1 fruit fly cellular context compared by ENCODE assay signal in genomic region chr3R:23061209-23061608, dm6.
A peak's percentile ranks its signal among the peaks of the same experiment; 100 is the strongest.
TF ChIP-seq lines count a peak whose summit lies in the region.

TSS of gene sav (minus strand) at chr3R:23061304.
TSS of gene Ublcp1 (plus strand) at chr3R:23061493.

TF ChIP-seq in whole organism, embryonic, 481 proteins besides CTCF, POLR2A, EP300 and RAD21 (continued from another document and continues in another):
- TF ChIP-seq klu (GFP tag; IDR thresholded peaks at IDR 0.05; lab: Robert Waterston, UW) (no peak), Hand (GFP tag; optimal IDR thresholded peaks at IDR 0.05; lab: Kevin White, UChicago) (no peak), CG13287 (GFP tag; IDR thresholded peaks at IDR 0.05; lab: Robert Waterston, UW; ENCODE audit: partially characterized antibody) (peak; percentile 97), CG10565 (GFP tag; optimal IDR thresholded peaks at IDR 0.05; lab: Kevin White, UChicago) (no peak), CG10979 (tag; optimal IDR thresholded peaks at IDR 0.05; lab: Kevin White, UChicago) (peak; percentile 37), ash1 (GFP tag; optimal IDR thresholded peaks at IDR 0.05; lab: Kevin White, UChicago) (no peak), CHES-1-like (GFP tag; optimal IDR thresholded peaks at IDR 0.05; lab: Kevin White, UChicago) (no peak), crol (GFP tag; IDR thresholded peaks at IDR 0.05; lab: Robert Waterston, UW) (no peak), CG4617 (GFP tag; optimal IDR thresholded peaks at IDR 0.05; lab: Kevin White, UChicago; ENCODE audit: borderline replicate concordance) (peak; percentile 85), CG11085 (GFP tag; IDR thresholded peaks at IDR 0.05; lab: Robert Waterston, UW) (no peak), CG3065 (GFP tag; optimal IDR thresholded peaks at IDR 0.05; lab: Kevin White, UChicago) (no peak), Hr3 (GFP tag; optimal IDR thresholded peaks at IDR 0.05; lab: Kevin White, UChicago) (peak; percentile 27), cad (GFP tag; optimal IDR thresholded peaks at IDR 0.05; lab: Kevin White, UChicago) (no peak), al (GFP tag; IDR thresholded peaks at IDR 0.05; lab: Robert Waterston, UW) (no peak), nom (GFP tag; optimal IDR thresholded peaks at IDR 0.05; lab: Kevin White, UChicago) (no peak), CG11456 (GFP tag; IDR thresholded peaks at IDR 0.05; lab: Robert Waterston, UW) (no peak), Sry-δ (GFP tag; optimal IDR thresholded peaks at IDR 0.05; lab: Kevin White, UChicago) (peak; percentile 50), CG7786 (GFP tag; optimal IDR thresholded peaks at IDR 0.05; lab: Kevin White, UChicago) (no peak), CG14014 (GFP tag; IDR thresholded peaks at IDR 0.05; lab: Robert Waterston, UW) (no peak), CG32767 (GFP tag; IDR thresholded peaks at IDR 0.05; lab: Robert Waterston, UW) (no peak), CG11504 (tag; optimal IDR thresholded peaks at IDR 0.05; lab: Kevin White, UChicago) (no peak), Lpt (GFP tag; optimal IDR thresholded peaks at IDR 0.05; lab: Kevin White, UChicago) (no peak), CG9609 (GFP tag; optimal IDR thresholded peaks at IDR 0.05; lab: Kevin White, UChicago) (peak; percentile 0), rib (GFP tag; IDR thresholded peaks at IDR 0.05; lab: Robert Waterston, UW) (no peak), ro (GFP tag; IDR thresholded peaks at IDR 0.05; lab: Robert Waterston, UW) (no peak), Sry-β (GFP tag; optimal IDR thresholded peaks at IDR 0.05; lab: Kevin White, UChicago) (no peak), CG13894 (tag; optimal IDR thresholded peaks at IDR 0.05; lab: Kevin White, UChicago) (no peak), MESR4 (GFP tag; optimal IDR thresholded peaks at IDR 0.05; lab: Kevin White, UChicago) (peak; percentile 10), Side (GFP tag; optimal IDR thresholded peaks at IDR 0.05; lab: Kevin White, UChicago) (no peak), CG8765 (GFP tag; IDR thresholded peaks at IDR 0.05; lab: Robert Waterston, UW) (no peak), CG8089 (GFP tag; optimal IDR thresholded peaks at IDR 0.05; lab: Kevin White, UChicago) (no peak), fd102C (GFP tag; optimal IDR thresholded peaks at IDR 0.05; lab: Kevin White, UChicago) (no peak), kni (GFP tag; optimal IDR thresholded peaks at IDR 0.05; lab: Kevin White, UChicago) (no peak), yki (optimal IDR thresholded peaks at IDR 0.05; lab: Kevin White, UChicago) (no peak), CG34376 (GFP tag; optimal IDR thresholded peaks at IDR 0.05; lab: Kevin White, UChicago) (no peak), gcm (GFP tag; optimal IDR thresholded peaks at IDR 0.05; lab: Kevin White, UChicago) (no peak), CG13123 (GFP tag; optimal IDR thresholded peaks at IDR 0.05; lab: Kevin White, UChicago) (no peak), CG4854 (GFP tag; optimal IDR thresholded peaks at IDR 0.05; lab: Kevin White, UChicago) (no peak), CG7556 (GFP tag; optimal IDR thresholded peaks at IDR 0.05; lab: Kevin White, UChicago) (no peak), H2.0 (GFP tag; IDR thresholded peaks at IDR 0.05; lab: Robert Waterston, UW) (no peak), Hr51 (GFP tag; optimal IDR thresholded peaks at IDR 0.05; lab: Kevin White, UChicago) (no peak), luna (GFP tag; optimal IDR thresholded peaks at IDR 0.05; lab: Kevin White, UChicago) (no peak), CG15479 (GFP tag; optimal IDR thresholded peaks at IDR 0.05; lab: Kevin White, UChicago) (no peak), wor (GFP tag; IDR thresholded peaks at IDR 0.05; lab: Robert Waterston, UW) (no peak), CG10366 (GFP tag; IDR thresholded peaks at IDR 0.05; lab: Robert Waterston, UW) (no peak), CG15514 (GFP tag; optimal IDR thresholded peaks at IDR 0.05; lab: Kevin White, UChicago) (peak; percentile 46), Vsx1 (GFP tag; optimal IDR thresholded peaks at IDR 0.05; lab: Kevin White, UChicago) (no peak), CG3407 (GFP tag; optimal IDR thresholded peaks at IDR 0.05; lab: Kevin White, UChicago) (no peak), CG5245 (GFP tag; optimal IDR thresholded peaks at IDR 0.05; lab: Kevin White, UChicago) (no peak), CG30020 (tag; optimal IDR thresholded peaks at IDR 0.05; lab: Kevin White, UChicago) (peak; percentile 43), ase (GFP tag; IDR thresholded peaks at IDR 0.05; lab: Robert Waterston, UW) (no peak), CG17385 (GFP tag; optimal IDR thresholded peaks at IDR 0.05; lab: Kevin White, UChicago) (no peak), CG8944 (GFP tag; optimal IDR thresholded peaks at IDR 0.05; lab: Kevin White, UChicago) (no peak), NK7.1 (GFP tag; optimal IDR thresholded peaks at IDR 0.05; lab: Kevin White, UChicago) (no peak), PHDP (tag; optimal IDR thresholded peaks at IDR 0.05; lab: Kevin White, UChicago) (peak; percentile 45), HLH3B (GFP tag; IDR thresholded peaks at IDR 0.05; lab: Robert Waterston, UW) (no peak), Fer3 (tag; optimal IDR thresholded peaks at IDR 0.05; lab: Kevin White, UChicago) (no peak), CG34224 (GFP tag; IDR thresholded peaks at IDR 0.05; lab: Robert Waterston, UW; ENCODE audit: partially characterized antibody) (peak; percentile 92), CG1647 (GFP tag; optimal IDR thresholded peaks at IDR 0.05; lab: Kevin White, UChicago) (no peak), ci (GFP tag; IDR thresholded peaks at IDR 0.05; lab: Robert Waterston, UW) (no peak), CG2712 (tag; optimal IDR thresholded peaks at IDR 0.05; lab: Kevin White, UChicago) (peak; percentile 61), cas (GFP tag; IDR thresholded peaks at IDR 0.05; lab: Robert Waterston, UW) (no peak), Gsc (GFP tag; IDR thresholded peaks at IDR 0.05; lab: Robert Waterston, UW) (no peak), CG16815 (GFP tag; optimal IDR thresholded peaks at IDR 0.05; lab: Kevin White, UChicago) (no peak), sim (GFP tag; IDR thresholded peaks at IDR 0.05; lab: Robert Waterston, UW) (no peak), CG18011 (GFP tag; optimal IDR thresholded peaks at IDR 0.05; lab: Kevin White, UChicago) (no peak), Spps (tag; optimal IDR thresholded peaks at IDR 0.05; lab: Kevin White, UChicago) (peak; percentile 17), CG9817 (tag; optimal IDR thresholded peaks at IDR 0.05; lab: Kevin White, UChicago) (no peak), CG8359 (GFP tag; optimal IDR thresholded peaks at IDR 0.05; lab: Kevin White, UChicago; ENCODE audit: borderline replicate concordance) (no peak), H15 (GFP tag; IDR thresholded peaks at IDR 0.05; lab: Robert Waterston, UW) (no peak), CG4282 (GFP tag; optimal IDR thresholded peaks at IDR 0.05; lab: Kevin White, UChicago) (no peak), CG12071 (GFP tag; optimal IDR thresholded peaks at IDR 0.05; lab: Kevin White, UChicago) (no peak), Dp (GFP tag; optimal IDR thresholded peaks at IDR 0.05; lab: Kevin White, UChicago) (peak; percentile 36), crp (GFP tag; optimal IDR thresholded peaks at IDR 0.05; lab: Kevin White, UChicago) (peak in 1 of 2 experiments; percentile 76), HLH54F (GFP tag; optimal IDR thresholded peaks at IDR 0.05; lab: Kevin White, UChicago) (no peak), CG31365 (tag; optimal IDR thresholded peaks at IDR 0.05; lab: Kevin White, UChicago) (no peak), gro (GFP tag; optimal IDR thresholded peaks at IDR 0.05; lab: Kevin White, UChicago) (no peak), CG6654 (GFP tag; optimal IDR thresholded peaks at IDR 0.05; lab: Kevin White, UChicago) (no peak), fd96Cb (tag; optimal IDR thresholded peaks at IDR 0.05; lab: Kevin White, UChicago) (no peak), abd-A (tag; optimal IDR thresholded peaks at IDR 0.05; lab: Kevin White, UChicago) (no peak), pfk (GFP tag; optimal IDR thresholded peaks at IDR 0.05; lab: Kevin White, UChicago) (no peak), CG4707 (GFP tag; optimal IDR thresholded peaks at IDR 0.05; lab: Kevin White, UChicago) (no peak), Ets97D (GFP tag; optimal IDR thresholded peaks at IDR 0.05; lab: Kevin White, UChicago) (peak; percentile 42), BtbVII (GFP tag; optimal IDR thresholded peaks at IDR 0.05; lab: Kevin White, UChicago) (no peak), Taf1 (GFP tag; IDR thresholded peaks at IDR 0.05; lab: Robert Waterston, UW) (no peak), chinmo (GFP tag; IDR thresholded peaks at IDR 0.05; lab: Robert Waterston, UW; ENCODE audit: partially characterized antibody) (peak; percentile 71; the same call in 3 of the 4 replicates), ato (GFP tag; IDR thresholded peaks at IDR 0.05; lab: Robert Waterston, UW; ENCODE audit: partially characterized antibody) (peak; percentile 59; the same call in 1 of the 2 replicates), scrt (GFP tag; optimal IDR thresholded peaks at IDR 0.05; lab: Kevin White, UChicago) (no peak), YL-1 (GFP tag; optimal IDR thresholded peaks at IDR 0.05; lab: Kevin White, UChicago) (peak; percentile 88), tna (GFP tag; IDR thresholded peaks at IDR 0.05; lab: Robert Waterston, UW; ENCODE audit: partially characterized antibody) (peak; percentile 69; the same call in 1 of the 2 replicates), mam (GFP tag; optimal IDR thresholded peaks at IDR 0.05; lab: Kevin White, UChicago) (no peak), sr (GFP tag; IDR thresholded peaks at IDR 0.05; lab: Robert Waterston, UW) (no peak), crc (GFP tag; optimal IDR thresholded peaks at IDR 0.05; lab: Kevin White, UChicago) (no peak), fd64A (GFP tag; optimal IDR thresholded peaks at IDR 0.05; lab: Kevin White, UChicago) (no peak), unc-4 (GFP tag; IDR thresholded peaks at IDR 0.05; lab: Robert Waterston, UW; ENCODE audit: partially characterized antibody) (peak; percentile 90), tll (GFP tag; optimal IDR thresholded peaks at IDR 0.05; lab: Kevin White, UChicago) (no peak), odd (GFP tag; optimal IDR thresholded peaks at IDR 0.05; lab: Kevin White, UChicago) (no peak), Hey (tag; optimal IDR thresholded peaks at IDR 0.05; lab: Kevin White, UChicago) (no peak), CG11398 (GFP tag; optimal IDR thresholded peaks at IDR 0.05; lab: Kevin White, UChicago) (no peak), Jarid2 (GFP tag; optimal IDR thresholded peaks at IDR 0.05; lab: Kevin White, UChicago) (no peak), CG8290 (GFP tag; optimal IDR thresholded peaks at IDR 0.05; lab: Kevin White, UChicago) (peak; percentile 28), CG8290 (tag; optimal IDR thresholded peaks at IDR 0.05; lab: Kevin White, UChicago) (no peak), Gug (GFP tag; IDR thresholded peaks at IDR 0.05; lab: Robert Waterston, UW) (peak; percentile 27; the same call in 1 of the 4 replicates), Tbp (GFP tag; optimal IDR thresholded peaks at IDR 0.05; lab: Kevin White, UChicago) (no peak), kah (GFP tag; optimal IDR thresholded peaks at IDR 0.05; lab: Kevin White, UChicago) (no peak), vvl (GFP tag; IDR thresholded peaks at IDR 0.05; lab: Robert Waterston, UW) (peak; percentile 35), z (GFP tag; IDR thresholded peaks at IDR 0.05; lab: Robert Waterston, UW) (no peak), Oaz (GFP tag; IDR thresholded peaks at IDR 0.05; lab: Robert Waterston, UW) (no peak), vfl (GFP tag; optimal IDR thresholded peaks at IDR 0.05; lab: Kevin White, UChicago) (no peak), Dfd (GFP tag; optimal IDR thresholded peaks at IDR 0.05; lab: Kevin White, UChicago) (no peak), Dip2 (GFP tag; IDR thresholded peaks at IDR 0.05; lab: Robert Waterston, UW) (no peak), disco-r (GFP tag; optimal IDR thresholded peaks at IDR 0.05; lab: Kevin White, UChicago) (no peak), CG9215 (GFP tag; IDR thresholded peaks at IDR 0.05; lab: Robert Waterston, UW) (no peak), CG30431 (GFP tag; optimal IDR thresholded peaks at IDR 0.05; lab: Kevin White, UChicago) (no peak), CG18599 (GFP tag; optimal IDR thresholded peaks at IDR 0.05; lab: Kevin White, UChicago) (no peak), CG17568 (GFP tag; optimal IDR thresholded peaks at IDR 0.05; lab: Kevin White, UChicago) (no peak), Asciz (GFP tag; optimal IDR thresholded peaks at IDR 0.05; lab: Kevin White, UChicago) (no peak), sna (GFP tag; IDR thresholded peaks at IDR 0.05; lab: Robert Waterston, UW; ENCODE audit: partially characterized antibody) (peak; percentile 93), ftz-f1 (GFP tag; optimal IDR thresholded peaks at IDR 0.05; lab: Kevin White, UChicago) (no peak), slp2 (GFP tag; optimal IDR thresholded peaks at IDR 0.05; lab: Kevin White, UChicago) (no peak), dmrt11E (tag; optimal IDR thresholded peaks at IDR 0.05; lab: Kevin White, UChicago) (peak; percentile 32), HLH4C (GFP tag; IDR thresholded peaks at IDR 0.05; lab: Robert Waterston, UW; ENCODE audit: partially characterized antibody) (peak; percentile 91), h (optimal IDR thresholded peaks at IDR 0.05; lab: Kevin White, UChicago) (no peak), CG2875 (GFP tag; optimal IDR thresholded peaks at IDR 0.05; lab: Kevin White, UChicago) (no peak), CG31224 (GFP tag; IDR thresholded peaks at IDR 0.05; lab: Robert Waterston, UW) (no peak), ranshi (GFP tag; IDR thresholded peaks at IDR 0.05; lab: Robert Waterston, UW) (no peak), ttk (GFP tag; IDR thresholded peaks at IDR 0.05; lab: Robert Waterston, UW) (no peak), CG10654 (GFP tag; optimal IDR thresholded peaks at IDR 0.05; lab: Kevin White, UChicago) (no peak), jigr1 (GFP tag; IDR thresholded peaks at IDR 0.05; lab: Robert Waterston, UW) (no peak), bbx (GFP tag; IDR thresholded peaks at IDR 0.05; lab: Robert Waterston, UW; ENCODE audit: partially characterized antibody) (peak; percentile 90), CG17829 (tag; optimal IDR thresholded peaks at IDR 0.05; lab: Kevin White, UChicago) (peak; percentile 53), ab (GFP tag; optimal IDR thresholded peaks at IDR 0.05; lab: Kevin White, UChicago) (no peak), CG7745 (tag; optimal IDR thresholded peaks at IDR 0.05; lab: Kevin White, UChicago) (no peak), prd (optimal IDR thresholded peaks at IDR 0.05; lab: Kevin White, UChicago) (no peak), prd (GFP tag; IDR thresholded peaks at IDR 0.05; lab: Robert Waterston, UW) (no peak; the same call in 2 of the 3 replicates), Ets65A (GFP tag; lab: Kevin White, UChicago) (peak; percentile 36), sisA (GFP tag; IDR thresholded peaks at IDR 0.05; lab: Robert Waterston, UW) (no peak), CG14667 (GFP tag; IDR thresholded peaks at IDR 0.05; lab: Robert Waterston, UW) (no peak)
